Worm (Caenorhabditis elegans): ENCODE measurements around the gene F42A10.5.

DNA sequence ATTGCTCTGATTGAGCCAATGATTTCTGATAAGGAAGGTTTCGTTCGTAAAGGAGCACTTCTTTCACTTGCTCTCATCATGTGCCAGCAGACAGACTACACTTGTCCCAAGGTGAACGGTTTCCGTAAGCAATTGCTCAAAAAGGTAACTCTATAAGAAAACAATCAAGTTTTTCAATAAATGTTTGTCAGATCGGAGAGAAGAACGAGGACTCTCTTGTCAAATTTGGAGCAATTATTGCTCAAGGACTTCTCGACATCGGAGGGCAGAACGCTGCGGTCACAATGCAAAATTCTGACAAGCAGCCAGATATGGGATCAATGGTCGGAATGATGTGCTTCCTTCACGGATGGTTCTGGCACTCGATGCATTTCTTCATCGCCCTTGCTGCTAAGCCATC lies 28.0 kb upstream of the F42A10.5 start:
- TF ChIP-seq lsy-2 (tag; optimal IDR thresholded peaks at IDR 0.05) (no peak), snpc-4 (tag; optimal IDR thresholded peaks at IDR 0.05) (no peak), sptf-1 (tag; optimal IDR thresholded peaks at IDR 0.05) (no peak), sem-2 (GFP tag; optimal IDR thresholded peaks at IDR 0.05) (no peak), pha-4 (tag; optimal IDR thresholded peaks at IDR 0.05) (no peak), ces-1 (GFP tag; optimal IDR thresholded peaks at IDR 0.05) (no peak), nhr-28 (tag; optimal IDR thresholded peaks at IDR 0.05) (no peak), blmp-1 (tag; optimal IDR thresholded peaks at IDR 0.05) (no peak), lin-13 (tag; optimal IDR thresholded peaks at IDR 0.05) (no peak)
